Fruit fly (Drosophila melanogaster) whole organism, embryonic: ENCODE data around the gene CG14960.
A peak's percentile ranks its signal among the peaks of the same experiment; 100 is the strongest.

Source experiments
- Asciz ChIP-seq: fragments of 200-800 bp; sonication (Bioruptor generic); optimal IDR thresholded peaks from 2 replicates; lab custom pipeline; 2017; ENCODE audit warnings: missing biosample characterization, mild to moderate bottlenecking, missing genetic modification characterization, missing genetic modification reagents
- Blimp-1 ChIP-seq: fragments of 200-800 bp; sonication (Bioruptor generic); optimal IDR thresholded peaks from 3 replicates; lab custom pipeline; 2018; ENCODE audit warnings: missing biosample characterization, missing genetic modification characterization, mild to moderate bottlenecking, moderate library complexity, missing genetic modification reagents
- BtbVII ChIP-seq: fragments of 200-800 bp; sonication (Bioruptor generic); optimal IDR thresholded peaks from 3 replicates; lab custom pipeline; 2017; ENCODE audit warnings: missing biosample characterization, mild to moderate bottlenecking, missing genetic modification characterization
- CG10462 ChIP-seq: fragments of 200-800 bp; sonication (Bioruptor generic); optimal IDR thresholded peaks from 2 replicates; lab custom pipeline; 2016; ENCODE audit warnings: missing biosample characterization, missing genetic modification characterization
- CG10543 ChIP-seq: fragments of 200-800 bp; sonication (Bioruptor generic); optimal IDR thresholded peaks from 3 replicates; lab custom pipeline; 2017; ENCODE audit warnings: missing biosample characterization, mild to moderate bottlenecking, missing genetic modification characterization, moderate library complexity
- CG10959 ChIP-seq: fragments of 200-800 bp; sonication (Bioruptor generic); IDR thresholded peaks from 2 replicates; pipeline ENCODE4 v1.3.6; 2022; ENCODE audit warnings: missing biosample characterization, missing genetic modification characterization
- CG11723 ChIP-seq: fragments of 200-800 bp; sonication (Bioruptor generic); optimal IDR thresholded peaks from 2 replicates; lab custom pipeline; 2017; ENCODE audit warnings: missing biosample characterization, mild to moderate bottlenecking, missing genetic modification characterization
- CG12744 ChIP-seq: fragments of 200-800 bp; sonication (Bioruptor generic); optimal IDR thresholded peaks from 2 replicates; lab custom pipeline; 2016; ENCODE audit warnings: missing biosample characterization, missing genetic modification characterization
- CG12942 ChIP-seq: fragments of 200-800 bp; sonication (Bioruptor generic); optimal IDR thresholded peaks from 3 replicates; lab custom pipeline; 2016; ENCODE audit warnings: missing biosample characterization, missing genetic modification characterization
- CG13287 ChIP-seq: fragments of 200-800 bp; sonication (Bioruptor generic); IDR thresholded peaks from 2 replicates; pipeline ENCODE4 v1.3.6; 2022; ENCODE audit warnings: missing biosample characterization, missing genetic modification characterization; ENCODE audit not compliant: partially characterized antibody
- CG14965 ChIP-seq: fragments of 200-800 bp; sonication (Bioruptor generic); optimal IDR thresholded peaks from 2 replicates; lab custom pipeline; 2016; ENCODE audit warnings: missing biosample characterization, missing genetic modification characterization, borderline replicate concordance
- CG15011 ChIP-seq: fragments of 200-800 bp; sonication (Bioruptor generic); optimal IDR thresholded peaks from 3 replicates; lab custom pipeline; 2018; ENCODE audit warnings: missing biosample characterization, mild to moderate bottlenecking, missing genetic modification characterization
- CG16779 ChIP-seq: fragments of 200-800 bp; sonication (Bioruptor generic); IDR thresholded peaks from 2 replicates; pipeline ENCODE4 v1.3.6; 2022; ENCODE audit warnings: missing biosample characterization, missing genetic modification characterization
- CG17829 ChIP-seq: fragments of 200-800 bp; optimal IDR thresholded peaks from 2 replicates; lab custom pipeline; 2019; ENCODE audit warnings: missing biosample characterization, mild to moderate bottlenecking, missing genetic modification characterization, moderate library complexity
- CG2120 ChIP-seq: fragments of 200-800 bp; sonication (Bioruptor generic); optimal IDR thresholded peaks from 3 replicates; lab custom pipeline; 2016; ENCODE audit warnings: missing biosample characterization, missing genetic modification characterization
- CG2129 ChIP-seq: fragments of 200-800 bp; sonication (Bioruptor generic); IDR thresholded peaks from 2 replicates; pipeline ENCODE4 v1.3.6; 2022; ENCODE audit warnings: missing biosample characterization, missing genetic modification characterization; ENCODE audit not compliant: partially characterized antibody
- CG34376 ChIP-seq: fragments of 200-800 bp; sonication (Bioruptor generic); optimal IDR thresholded peaks from 2 replicates; lab custom pipeline; 2018; ENCODE audit warnings: missing biosample characterization, mild to moderate bottlenecking, missing genetic modification characterization
- CG3847 ChIP-seq: fragments of 200-800 bp; sonication (Bioruptor generic); IDR thresholded peaks from 2 replicates; pipeline ENCODE4 v1.3.6; 2022; ENCODE audit warnings: missing biosample characterization, missing genetic modification characterization
- CG4617 ChIP-seq: fragments of 200-800 bp; sonication (Bioruptor generic); optimal IDR thresholded peaks from 3 replicates; lab custom pipeline; 2016; ENCODE audit warnings: missing biosample characterization, missing genetic modification characterization, borderline replicate concordance
- CG4707 ChIP-seq: fragments of 200-800 bp; sonication (Bioruptor generic); optimal IDR thresholded peaks from 2 replicates; lab custom pipeline; 2018; ENCODE audit warnings: missing biosample characterization, mild to moderate bottlenecking, missing genetic modification characterization, moderate library complexity
- CG7928 ChIP-seq: fragments of 200-800 bp; sonication (Bioruptor generic); optimal IDR thresholded peaks from 2 replicates; lab custom pipeline; 2017; ENCODE audit warnings: missing biosample characterization, mild to moderate bottlenecking, missing genetic modification characterization
- CG7987 ChIP-seq: fragments of 200-800 bp; sonication (Bioruptor generic); optimal IDR thresholded peaks from 2 replicates; lab custom pipeline; 2018; ENCODE audit warnings: missing biosample characterization, mild to moderate bottlenecking, missing genetic modification characterization, moderate library complexity
- Elba2 ChIP-seq: fragments of 200-800 bp; sonication (Bioruptor generic); optimal IDR thresholded peaks from 3 replicates; lab custom pipeline; 2016; ENCODE audit warnings: missing biosample characterization, missing genetic modification characterization
- HLH4C ChIP-seq: fragments of 200-800 bp; sonication (Bioruptor generic); IDR thresholded peaks from 3 replicates; pipeline ENCODE4 v1.3.6; 2022; ENCODE audit warnings: missing biosample characterization, missing genetic modification characterization; ENCODE audit not compliant: partially characterized antibody
- Hr39 ChIP-seq: fragments of >200 bp; optimal IDR thresholded peaks from 2 replicates; lab custom pipeline; 2017
- Kr ChIP-seq: fragments of 200-800 bp; sonication (Bioruptor generic); optimal IDR thresholded peaks from 2 replicates; lab custom pipeline; 2017; ENCODE audit warnings: missing biosample characterization, mild to moderate bottlenecking, missing genetic modification characterization
- MESR4 ChIP-seq: fragments of 200-800 bp; sonication (Bioruptor generic); optimal IDR thresholded peaks from 2 replicates; lab custom pipeline; 2018; ENCODE audit warnings: missing biosample characterization, mild to moderate bottlenecking, missing genetic modification characterization, moderate library complexity
- NK7.1 ChIP-seq: fragments of 200-800 bp; sonication (Bioruptor generic); optimal IDR thresholded peaks from 3 replicates; lab custom pipeline; 2016; ENCODE audit warnings: missing biosample characterization, missing genetic modification characterization
- Neu2 ChIP-seq: fragments of 200-800 bp; sonication (Bioruptor generic); optimal IDR thresholded peaks from 3 replicates; lab custom pipeline; 2016; ENCODE audit warnings: missing biosample characterization, missing genetic modification characterization, borderline replicate concordance
- Sox100B ChIP-seq: fragments of 200-800 bp; sonication (Bioruptor generic); optimal IDR thresholded peaks from 3 replicates; lab custom pipeline; 2018; ENCODE audit warnings: missing biosample characterization, mild to moderate bottlenecking, missing genetic modification characterization
- YL-1 ChIP-seq: fragments of 200-800 bp; sonication (Bioruptor generic); optimal IDR thresholded peaks from 3 replicates; lab custom pipeline; 2017; ENCODE audit warnings: missing biosample characterization, mild to moderate bottlenecking, missing genetic modification characterization
- br ChIP-seq: fragments of >200 bp; optimal IDR thresholded peaks from 2 replicates; lab custom pipeline; 2017
- bsh ChIP-seq, 2 experiments: fragments of 200-800 bp; sonication (Bioruptor generic); optimal IDR thresholded peaks; 2 replicates each; lab custom pipeline; 2017 to 2018; ENCODE audit warnings: mild to moderate bottlenecking in 2 of 2, missing biosample characterization in 2 of 2, missing genetic modification characterization in 2 of 2, moderate library complexity in 1 of 2
- cato ChIP-seq: fragments of 200-800 bp; sonication (Bioruptor generic); optimal IDR thresholded peaks from 2 replicates; lab custom pipeline; 2016; ENCODE audit warnings: missing biosample characterization, missing genetic modification characterization, borderline replicate concordance
- caup ChIP-seq: fragments of 200-800 bp; sonication (Bioruptor generic); optimal IDR thresholded peaks from 3 replicates; lab custom pipeline; 2017; ENCODE audit warnings: missing biosample characterization, mild to moderate bottlenecking, missing genetic modification characterization, moderate library complexity; ENCODE audit not compliant: severe bottlenecking
- chinmo ChIP-seq: fragments of 200-800 bp; sonication (Bioruptor generic); IDR thresholded peaks from 4 replicates; pipeline ENCODE4 v1.3.6; 2022; ENCODE audit warnings: missing biosample characterization, missing genetic modification characterization; ENCODE audit not compliant: partially characterized antibody
- chm ChIP-seq: fragments of 200-800 bp; sonication (Bioruptor generic); IDR thresholded peaks from 2 replicates; pipeline ENCODE4 v1.3.6; 2022; ENCODE audit warnings: missing biosample characterization, missing genetic modification characterization
- grn ChIP-seq: fragments of 200-800 bp; sonication (Bioruptor generic); optimal IDR thresholded peaks from 3 replicates; lab custom pipeline; 2017; ENCODE audit warnings: missing biosample characterization, missing genetic modification characterization
- h ChIP-seq: fragments of >200 bp; optimal IDR thresholded peaks from 2 replicates; lab custom pipeline; 2017
- ken ChIP-seq: fragments of 200-800 bp; sonication (Bioruptor generic); IDR thresholded peaks from 3 replicates; pipeline ENCODE4 v1.3.6; 2022; ENCODE audit warnings: missing biosample characterization, missing genetic modification characterization
- pan ChIP-seq, 4 experiments: fragments of >200 bp in 3 of 4; fragments of 200-800 bp in 1 of 4; sonication (Bioruptor generic) in 1 of 4; optimal IDR thresholded peaks in 3 of 4; IDR thresholded peaks in 1 of 4; 2 replicates each; pipeline versions ENCODE4 v1.3.6 to Lab custom; 2017 to 2022; ENCODE audit warnings: missing biosample characterization in 2 of 4, missing genetic modification characterization in 2 of 4, mixed read lengths in 1 of 4
- ro ChIP-seq: fragments of 200-800 bp; sonication (Bioruptor generic); IDR thresholded peaks from 2 replicates; pipeline ENCODE4 v1.3.6; 2022; ENCODE audit warnings: missing biosample characterization, missing genetic modification characterization
- sens ChIP-seq: fragments of 200-800 bp; sonication (Bioruptor generic); peaks from one replicate; lab custom pipeline; 2016; ENCODE audit warnings: missing biosample characterization, missing genetic modification characterization
- sens-2 ChIP-seq: fragments of 200-800 bp; sonication (Bioruptor generic); IDR thresholded peaks from 2 replicates; pipeline ENCODE4 v1.3.6; 2022; ENCODE audit warnings: missing biosample characterization, missing genetic modification characterization
- tio ChIP-seq: fragments of 200-800 bp; sonication (Bioruptor generic); optimal IDR thresholded peaks from 2 replicates; lab custom pipeline; 2017; ENCODE audit warnings: missing biosample characterization, missing genetic modification characterization, inconsistent platforms
- unc-4 ChIP-seq: fragments of 200-800 bp; sonication (Bioruptor generic); IDR thresholded peaks from 2 replicates; pipeline ENCODE4 v1.3.6; 2022; ENCODE audit warnings: missing biosample characterization, missing genetic modification characterization; ENCODE audit not compliant: partially characterized antibody
- vvl ChIP-seq: fragments of 200-800 bp; sonication (Bioruptor generic); IDR thresholded peaks from 2 replicates; pipeline ENCODE4 v1.3.6; 2022; ENCODE audit warnings: missing biosample characterization, missing genetic modification characterization

The CG14960 gene

DNA sequence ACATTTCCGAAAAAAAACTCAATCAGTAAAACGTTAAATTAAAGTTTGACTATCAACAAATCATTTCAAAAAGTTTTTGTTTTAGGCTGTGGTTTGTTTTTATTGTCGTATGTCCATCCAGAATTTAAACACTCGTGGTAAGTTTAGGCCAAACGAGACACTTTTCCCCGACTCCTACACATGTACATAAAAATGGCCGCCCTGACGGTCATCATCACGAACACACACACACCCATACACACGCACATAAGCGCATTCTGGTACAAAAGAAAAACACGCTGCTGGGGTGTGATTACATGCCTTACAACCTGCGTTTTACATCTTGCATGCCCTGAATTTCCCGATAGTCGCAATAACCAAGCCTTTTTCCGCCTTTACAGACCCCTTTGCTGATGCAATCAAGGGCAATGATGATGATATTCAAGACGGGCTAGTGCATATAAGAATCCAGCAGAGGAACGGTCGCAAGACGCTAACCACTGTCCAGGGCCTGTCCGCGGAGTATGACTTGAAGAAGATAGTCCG lies 47.4 kb upstream of the CG14960 start (continued):
- 0 out of 4 replicates have a peak, but pooled peaks have one; percentile 7 for TF ChIP-seq chinmo (GFP tag; lab: Robert Waterston, UW)
- TF ChIP-seq CG4707 (GFP tag; lab: Kevin White, UChicago): no peak
- TF ChIP-seq h (lab: Kevin White, UChicago): no peak
- TF ChIP-seq CG4617: no peak
- TF ChIP-seq HLH4C (GFP tag; lab: Robert Waterston, UW): 0 out of 3 replicates have a peak, but pooled peaks have one; percentile 2
- no peak for TF ChIP-seq Sox100B (GFP tag; lab: Kevin White, UChicago)
- peak; percentile 11; the same call in 1 of the 2 replicates for TF ChIP-seq CG13287
- no peak for TF ChIP-seq ro (GFP tag; lab: Robert Waterston, UW)
- TF ChIP-seq YL-1: peak; percentile 65
- TF ChIP-seq NK7.1 (GFP tag; lab: Kevin White, UChicago): no peak
- peak; percentile 11 for TF ChIP-seq sens (GFP tag; lab: Kevin White, UChicago)
- TF ChIP-seq CG7987 (GFP tag; lab: Kevin White, UChicago): peak; percentile 89
- no peak for TF ChIP-seq CG12942 (GFP tag; lab: Kevin White, UChicago)
- no peak for TF ChIP-seq vvl (GFP tag; lab: Robert Waterston, UW)
- TF ChIP-seq CG12744: no peak
- no peak for TF ChIP-seq caup (GFP tag; lab: Kevin White, UChicago)
- TF ChIP-seq chm (GFP tag; lab: Robert Waterston, UW): peak; percentile 49
- TF ChIP-seq CG3847 (GFP tag; lab: Robert Waterston, UW): no peak
- no peak for TF ChIP-seq cato (GFP tag; lab: Kevin White, UChicago)
- no peak for TF ChIP-seq CG7928 (GFP tag; lab: Kevin White, UChicago)
- no peak for TF ChIP-seq Neu2 (GFP tag; lab: Kevin White, UChicago)
- peak; percentile 99 for TF ChIP-seq MESR4 (GFP tag; lab: Kevin White, UChicago)
- TF ChIP-seq unc-4 (GFP tag; lab: Robert Waterston, UW): 0 out of 2 replicates have a peak, but pooled peaks have one; percentile 24
- TF ChIP-seq CG2129: 0 out of 2 replicates have a peak, but pooled peaks have one; percentile 7
- no peak for TF ChIP-seq Asciz
- no peak for TF ChIP-seq CG10462 (GFP tag; lab: Kevin White, UChicago)
- TF ChIP-seq Kr (GFP tag; lab: Kevin White, UChicago): no peak
- TF ChIP-seq, all 482 proteins: peak for 20

DNA sequence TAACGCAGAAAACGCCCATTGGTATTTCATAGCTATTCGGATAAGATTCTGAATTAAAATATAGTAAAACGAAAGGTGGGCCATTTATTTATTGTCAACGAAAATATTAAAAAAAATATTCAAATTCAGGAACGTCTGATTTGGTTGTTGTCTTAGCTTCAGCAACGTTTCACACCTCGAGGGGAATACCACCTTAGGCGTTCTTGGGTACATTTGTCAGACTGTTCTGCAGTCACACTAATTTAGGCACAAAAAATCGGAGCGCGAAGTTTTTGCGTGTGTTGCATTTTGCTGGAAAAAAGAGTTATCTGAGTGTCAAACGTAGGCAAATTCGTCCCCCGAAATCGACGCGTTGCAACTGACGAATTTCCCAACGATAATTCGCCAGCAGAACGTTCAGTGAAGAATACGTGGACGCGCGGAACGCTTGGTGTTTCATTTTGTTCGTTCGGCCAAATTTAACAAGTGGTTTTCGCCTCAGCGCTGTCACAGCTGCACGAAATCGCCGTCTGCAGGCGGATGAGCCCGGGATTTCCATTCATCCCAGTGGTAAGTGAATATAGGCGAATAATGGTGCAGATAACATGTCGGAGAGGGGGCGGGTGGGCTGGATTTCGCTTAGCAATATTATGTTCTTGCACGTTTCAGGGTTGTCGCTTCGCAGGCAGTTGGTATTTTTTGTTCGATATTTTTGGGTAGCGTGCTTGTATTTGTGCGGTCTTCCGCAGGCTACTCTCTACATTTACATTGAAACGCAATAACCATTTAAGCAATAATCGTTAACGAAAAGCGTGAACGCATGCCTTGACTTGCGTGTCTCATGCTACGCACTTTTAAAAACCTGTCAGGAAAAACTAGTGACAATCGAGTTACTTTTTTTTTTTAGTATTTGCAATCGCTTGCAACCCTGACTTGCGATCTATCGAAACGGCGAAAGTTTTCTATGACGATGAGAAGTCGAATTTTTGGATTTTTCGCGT lies 45.8 kb upstream of the CG14960 start, which contains the start of gene Larp4B:
TSS of gene Larp4B (plus strand) at position 99 of the 980 bp plus-strand sequence.
- TF ChIP-seq Elba2 (GFP tag; lab: Kevin White, UChicago): no peak
- peak; percentile 15 for TF ChIP-seq BtbVII
- TF ChIP-seq CG7987 (GFP tag; lab: Kevin White, UChicago): peak; percentile 23
- no peak for TF ChIP-seq CG10543 (GFP tag; lab: Kevin White, UChicago)
- TF ChIP-seq CG16779: no peak
- no peak for TF ChIP-seq tio (GFP tag; lab: Kevin White, UChicago)
- TF ChIP-seq bsh (GFP tag; optimal IDR thresholded peaks at IDR 0.05; lab: Kevin White, UChicago): no peak
- no peak for TF ChIP-seq grn (GFP tag; lab: Kevin White, UChicago)
- TF ChIP-seq CG4707 (GFP tag; lab: Kevin White, UChicago): no peak
- no peak for TF ChIP-seq Blimp-1
- no peak for TF ChIP-seq ken (GFP tag; lab: Robert Waterston, UW)
- TF ChIP-seq sens-2 (GFP tag; lab: Robert Waterston, UW): no peak
- no peak for TF ChIP-seq pan (optimal IDR thresholded peaks at IDR 0.05; lab: Kevin White, UChicago)
- TF ChIP-seq pan (GFP tag; optimal IDR thresholded peaks at IDR 0.05 in 1 of 2, IDR thresholded peaks at IDR 0.05 in 1 of 2): no peak
- no peak for TF ChIP-seq CG34376 (GFP tag; lab: Kevin White, UChicago)
- no peak for TF ChIP-seq Hr39
- no peak for TF ChIP-seq CG10959 (GFP tag; lab: Robert Waterston, UW)
- TF ChIP-seq CG11723 (GFP tag; lab: Kevin White, UChicago): no peak
- no peak for TF ChIP-seq CG15011 (GFP tag; lab: Kevin White, UChicago)
- TF ChIP-seq CG2120 (GFP tag; lab: Kevin White, UChicago): peak; percentile 48
- TF ChIP-seq CG14965: no peak
- TF ChIP-seq CG17829: peak; percentile 22
- TF ChIP-seq br (lab: Kevin White, UChicago): no peak
